Fruit fly (Drosophila melanogaster): ENCODE data around the gene RpS5b.

Gene RpS5b

dm6 chr3R:14901408-14902352, at the start of gene RpS5b:
RpS5b (minus strand) TSS chr3R:14901563.
- TF ChIP-seq Myc (optimal IDR thresholded peaks at IDR 0.05) (no peak), insv (optimal IDR thresholded peaks at IDR 0.05) (no peak), h (optimal IDR thresholded peaks at IDR 0.05) (no peak), psq (optimal IDR thresholded peaks at IDR 0.05) (no peak), ttk (optimal IDR thresholded peaks at IDR 0.05) (no peak), Sin3A (optimal IDR thresholded peaks at IDR 0.05) (no peak)

dm6 chr3R:14917927-14918829, 16.8 kb upstream of the RpS5b start, which contains the start of gene Sdr:
Sdr (plus strand) TSS chr3R:14918628.
- TF ChIP-seq ttk (optimal IDR thresholded peaks at IDR 0.05): no peak
- no peak for TF ChIP-seq psq (optimal IDR thresholded peaks at IDR 0.05)
- TF ChIP-seq insv (optimal IDR thresholded peaks at IDR 0.05): no peak
- no peak for TF ChIP-seq h (optimal IDR thresholded peaks at IDR 0.05)
- no peak for TF ChIP-seq Myc (optimal IDR thresholded peaks at IDR 0.05)
- TF ChIP-seq Sin3A (optimal IDR thresholded peaks at IDR 0.05): no peak

- TF ChIP-seq insv (optimal IDR thresholded peaks at IDR 0.05) (no peak), ttk (optimal IDR thresholded peaks at IDR 0.05) (no peak), psq (optimal IDR thresholded peaks at IDR 0.05) (no peak), Sin3A (optimal IDR thresholded peaks at IDR 0.05) (no peak), h (optimal IDR thresholded peaks at IDR 0.05) (no peak), Myc (optimal IDR thresholded peaks at IDR 0.05) (no peak)
These were observed 11.2 kb upstream of the RpS5b start for dm6 chr3R:14912449-14912987.

dm6 chr3R:14903837-14904431, 2.6 kb upstream of the RpS5b start, which contains the start of gene VhaPPA1-1:
VhaPPA1-1 (minus strand) TSS chr3R:14904061.
- no peak for TF ChIP-seq Sin3A (optimal IDR thresholded peaks at IDR 0.05)
- peak; percentile 92 for TF ChIP-seq psq (optimal IDR thresholded peaks at IDR 0.05)

- no peak for TF ChIP-seq psq (optimal IDR thresholded peaks at IDR 0.05)
These were observed 1.2 kb downstream of the RpS5b start, which contains the start of gene VhaPPA1-2 for dm6 chr3R:14900177-14900576. VhaPPA1-2 (minus strand) TSS chr3R:14900277.

dm6 chr3R:14898280-14898756, 3.0 kb downstream of the RpS5b start, which contains the start of the genes Nup93-2 and CG3817:
Nup93-2 (minus strand) TSS chr3R:14898372.
CG3817 (plus strand) TSS chr3R:14898739.
- TF ChIP-seq Sin3A (optimal IDR thresholded peaks at IDR 0.05): no peak
- no peak for TF ChIP-seq Myc (optimal IDR thresholded peaks at IDR 0.05)
- TF ChIP-seq insv (optimal IDR thresholded peaks at IDR 0.05): no peak
- no peak for TF ChIP-seq h (optimal IDR thresholded peaks at IDR 0.05)
- no peak for TF ChIP-seq psq (optimal IDR thresholded peaks at IDR 0.05)

dm6 chr3R:14894783-14894883, 6.7 kb downstream of the RpS5b start, which contains the start of gene CG14860:
CG14860 (plus strand) TSS chr3R:14894784.
- TF ChIP-seq ttk (optimal IDR thresholded peaks at IDR 0.05) (no peak), insv (optimal IDR thresholded peaks at IDR 0.05) (no peak), h (optimal IDR thresholded peaks at IDR 0.05) (no peak), psq (optimal IDR thresholded peaks at IDR 0.05) (no peak)

dm6 chr3R:14893791-14894782, 7.3 kb downstream of the RpS5b start, which contains the start of gene Dph2:
Dph2 (minus strand) TSS chr3R:14893954.
- TF ChIP-seq ttk (optimal IDR thresholded peaks at IDR 0.05): no peak
- TF ChIP-seq Sin3A (optimal IDR thresholded peaks at IDR 0.05): no peak
- TF ChIP-seq insv (optimal IDR thresholded peaks at IDR 0.05): no peak
- no peak for TF ChIP-seq Myc (optimal IDR thresholded peaks at IDR 0.05)
- TF ChIP-seq psq (optimal IDR thresholded peaks at IDR 0.05): no peak
- no peak for TF ChIP-seq h (optimal IDR thresholded peaks at IDR 0.05)

- no peak for TF ChIP-seq h (optimal IDR thresholded peaks at IDR 0.05)
- no peak for TF ChIP-seq Myc (optimal IDR thresholded peaks at IDR 0.05)
- TF ChIP-seq psq (optimal IDR thresholded peaks at IDR 0.05): no peak
- TF ChIP-seq insv (optimal IDR thresholded peaks at IDR 0.05): no peak
- TF ChIP-seq ttk (optimal IDR thresholded peaks at IDR 0.05): no peak
- no peak for TF ChIP-seq Sin3A (optimal IDR thresholded peaks at IDR 0.05)
These were observed 11.2 kb downstream of the RpS5b start, which contains the start of the genes CycC and UQCR-C1 for dm6 chr3R:14890064-14890709. CycC (minus strand) TSS chr3R:14890205. UQCR-C1 (plus strand) TSS chr3R:14890231.

dm6 chr3R:14886011-14886534, 15.3 kb downstream of the RpS5b start, which contains the start of the genes Rrp6, CG33331 and CG33332:
Rrp6 (minus strand) TSS chr3R:14886246.
CG33331 (plus strand) TSS chr3R:14886456.
CG33332 (plus strand) TSS chr3R:14886456.
- TF ChIP-seq Myc (optimal IDR thresholded peaks at IDR 0.05) (no peak), insv (optimal IDR thresholded peaks at IDR 0.05) (no peak), ttk (optimal IDR thresholded peaks at IDR 0.05) (no peak), Sin3A (optimal IDR thresholded peaks at IDR 0.05) (no peak), h (optimal IDR thresholded peaks at IDR 0.05) (no peak), psq (optimal IDR thresholded peaks at IDR 0.05) (no peak)
